Fruit fly (Drosophila melanogaster) whole organism: ENCODE data around the gene CG14362.

ENCODE experiments used
- CG8478 ChIP-seq: fragments of >200 bp; optimal IDR thresholded peaks from 2 replicates; lab custom pipeline; 2018; ENCODE audit warnings: inconsistent platforms
- Dll ChIP-seq: fragments of >200 bp; optimal IDR thresholded peaks from 2 replicates; lab custom pipeline; 2017
- EcR ChIP-seq, 2 experiments: fragments of >200 bp; optimal IDR thresholded peaks; 2 replicates each; lab custom pipeline; 2017; ENCODE audit warnings: missing biosample characterization in 2 of 2, missing genetic modification characterization in 2 of 2, missing genetic modification reagents in 2 of 2
- pan ChIP-seq: fragments of >200 bp; optimal IDR thresholded peaks from 2 replicates; lab custom pipeline; 2017
- psq ChIP-seq: fragments of >200 bp; optimal IDR thresholded peaks from 2 replicates; lab custom pipeline; 2017
- usp ChIP-seq: fragments of >200 bp; optimal IDR thresholded peaks from 2 replicates; lab custom pipeline; 2017; ENCODE audit warnings: missing biosample characterization, missing genetic modification characterization, mixed read lengths

The CG14362 gene

dm6 chr3R:13831042-13831441, 24.2 kb downstream of the CG14362 start:
- TF ChIP-seq Dll (lab: Kevin White, UChicago) (no peak), CG8478 (no peak)

- TF ChIP-seq usp (GFP tag; lab: Kevin White, UChicago): no peak
- TF ChIP-seq EcR (GFP tag; optimal IDR thresholded peaks at IDR 0.05; lab: Kevin White, UChicago): peak in 1 of 2 experiments; percentile 4
- no peak for TF ChIP-seq pan
- TF ChIP-seq CG8478: no peak
- no peak for TF ChIP-seq Dll (lab: Kevin White, UChicago)
- no peak for TF ChIP-seq psq
Measured at dm6 chr3R:13827953-13828922, 27.0 kb downstream of the CG14362 start, which contains the start of gene Mst87F. Gene Mst87F (minus strand): TSS chr3R:13828008.

- TF ChIP-seq CG8478: no peak
- no peak for TF ChIP-seq psq
- no peak for TF ChIP-seq EcR (GFP tag; optimal IDR thresholded peaks at IDR 0.05; lab: Kevin White, UChicago)
- TF ChIP-seq Dll (lab: Kevin White, UChicago): no peak
- no peak for TF ChIP-seq usp (GFP tag; lab: Kevin White, UChicago)
- no peak for TF ChIP-seq pan
Measured at dm6 chr3R:13822602-13823220, 32.5 kb downstream of the CG14362 start.

- no peak for TF ChIP-seq CG8478
- peak in 1 of 2 experiments; percentile 10 for TF ChIP-seq EcR (GFP tag; optimal IDR thresholded peaks at IDR 0.05; lab: Kevin White, UChicago)
Measured at dm6 chr3R:13820483-13820882, 34.8 kb downstream of the CG14362 start.

- TF ChIP-seq EcR (GFP tag; optimal IDR thresholded peaks at IDR 0.05; lab: Kevin White, UChicago) (no peak), psq (no peak), Dll (lab: Kevin White, UChicago) (no peak), usp (GFP tag; lab: Kevin White, UChicago) (no peak), pan (no peak), CG8478 (no peak)
Measured at dm6 chr3R:13819037-13819436, 36.2 kb downstream of the CG14362 start.

dm6 chr3R:13817480-13818305, 37.6 kb downstream of the CG14362 start:
- TF ChIP-seq Dll (lab: Kevin White, UChicago) (no peak), EcR (GFP tag; optimal IDR thresholded peaks at IDR 0.05; lab: Kevin White, UChicago) (peak in 1 of 2 experiments; percentile 28)

- TF ChIP-seq usp (GFP tag; lab: Kevin White, UChicago) (no peak), Dll (lab: Kevin White, UChicago) (no peak), EcR (GFP tag; optimal IDR thresholded peaks at IDR 0.05; lab: Kevin White, UChicago) (no peak), pan (no peak), psq (no peak), CG8478 (no peak)
Measured at dm6 chr3R:13816375-13816711, 38.9 kb downstream of the CG14362 start.

dm6 chr3R:13815566-13816374, 39.5 kb downstream of the CG14362 start:
- TF ChIP-seq Dll (lab: Kevin White, UChicago) (no peak), pan (peak; percentile 50)

dm6 chr3R:13815022-13815440, 40.2 kb downstream of the CG14362 start:
- peak; percentile 26 for TF ChIP-seq Dll (lab: Kevin White, UChicago)
- TF ChIP-seq CG8478: no peak
- no peak for TF ChIP-seq pan
- TF ChIP-seq psq: no peak
- TF ChIP-seq usp (GFP tag; lab: Kevin White, UChicago): no peak
- TF ChIP-seq EcR (GFP tag; optimal IDR thresholded peaks at IDR 0.05; lab: Kevin White, UChicago): peak in 1 of 2 experiments; percentile 46

- TF ChIP-seq Dll (lab: Kevin White, UChicago) (peak; percentile 94), EcR (GFP tag; optimal IDR thresholded peaks at IDR 0.05; lab: Kevin White, UChicago) (peak in 1 of 2 experiments; percentile 20), psq (no peak), CG8478 (peak; percentile 11)
Measured at dm6 chr3R:13812736-13813250, 42.5 kb downstream of the CG14362 start, which contains the start of the genes tal-1A, tal-2A, tal-3A and tal-AA. Gene tal-1A (plus strand): TSS chr3R:13813109. Gene tal-2A (plus strand): TSS chr3R:13813109. Gene tal-3A (plus strand): TSS chr3R:13813109. Gene tal-AA (plus strand): TSS chr3R:13813109.

- TF ChIP-seq psq (no peak), Dll (lab: Kevin White, UChicago) (no peak), usp (GFP tag; lab: Kevin White, UChicago) (no peak), pan (no peak), EcR (GFP tag; optimal IDR thresholded peaks at IDR 0.05; lab: Kevin White, UChicago) (no peak), CG8478 (no peak)
Measured at dm6 chr3R:13811737-13812136, 43.5 kb downstream of the CG14362 start.
